Fruit fly (Drosophila melanogaster): ENCODE data around the gene CG13001.

- no peak for TF ChIP-seq CG12605 (GFP tag; IDR thresholded peaks at IDR 0.05)
- no peak for TF ChIP-seq CG8301 (tag; optimal IDR thresholded peaks at IDR 0.05)
- no peak for TF ChIP-seq EcR (GFP tag; optimal IDR thresholded peaks at IDR 0.05)
- no peak for TF ChIP-seq Pif1A (GFP tag; optimal IDR thresholded peaks at IDR 0.05)
- no peak for TF ChIP-seq CG14655 (GFP tag; optimal IDR thresholded peaks at IDR 0.05)
- peak; percentile 29 for TF ChIP-seq CG17806 (tag; optimal IDR thresholded peaks at IDR 0.05)
- TF ChIP-seq CG15710 (tag; optimal IDR thresholded peaks at IDR 0.05): peak; percentile 16
These were observed 10.5 kb downstream of the CG13001 start for dm6 chrX:16931994-16932819.

Data from whole organism, pupa.